Worm (Caenorhabditis elegans) whole organism, midembryonic: ENCODE measurements around the gene C16C8.26.
"Not testable (repeated sequence)": the region's sequence is repeated elsewhere in the genome, so short reads cannot be mapped to it uniquely, and the experiment has no call there.

ENCODE experiments used
- T22C8.4 ChIP-seq: fragments of 200-800 bp; sonication (Bioruptor generic); IDR thresholded peaks from 2 replicates; pipeline ENCODE4 v1.3.6; 2022; ENCODE audit warnings: missing genetic modification characterization, missing compliant biosample characterization
- cog-1 ChIP-seq: sonication (generic microtip); optimal IDR thresholded peaks from 2 replicates; lab custom pipeline; 2016; ENCODE audit warnings: missing genetic modification characterization, missing compliant biosample characterization
- flt-1 ChIP-seq: fragments of 200-800 bp; sonication (Bioruptor generic); IDR thresholded peaks from 2 replicates; pipeline ENCODE4 v1.3.6; 2022; ENCODE audit warnings: missing genetic modification characterization, missing compliant biosample characterization
- klf-2 ChIP-seq: fragments of 200-800 bp; sonication (Bioruptor generic); conservative IDR thresholded peaks from 2 replicates; pipeline ENCODE4 v1.3.6; 2022; ENCODE audit warnings: missing genetic modification reagents, missing genetic modification characterization, missing compliant biosample characterization
- med-1 ChIP-seq: sonication (generic microtip); optimal IDR thresholded peaks from 2 replicates; lab custom pipeline; 2017; ENCODE audit warnings: missing genetic modification characterization, mild to moderate bottlenecking, missing compliant biosample characterization, antibody characterized with exemption, missing genetic modification reagents; ENCODE audit not compliant: insufficient read depth
- ref-1 ChIP-seq: fragments of 200-800 bp; sonication (Bioruptor generic); conservative IDR thresholded peaks from 2 replicates; pipeline ENCODE4 v1.3.6; 2022; ENCODE audit warnings: missing genetic modification reagents, missing genetic modification characterization, missing compliant biosample characterization
- tab-1 ChIP-seq: fragments of 200-800 bp; sonication (Bioruptor generic); IDR thresholded peaks from 2 replicates; pipeline ENCODE4 v1.3.6; 2022; ENCODE audit warnings: missing genetic modification characterization, missing compliant biosample characterization
- ztf-23 ChIP-seq: fragments of 200-800 bp; sonication (Bioruptor generic); IDR thresholded peaks from 2 replicates; pipeline ENCODE4 v1.3.6; 2022; ENCODE audit warnings: missing genetic modification reagents, missing genetic modification characterization, missing compliant biosample characterization
- ztf-29 ChIP-seq: fragments of 200-800 bp; sonication (Bioruptor generic); IDR thresholded peaks from 2 replicates; pipeline ENCODE4 v1.3.6; 2022; ENCODE audit warnings: missing genetic modification reagents, missing genetic modification characterization, missing compliant biosample characterization

Gene C16C8.26

DNA sequence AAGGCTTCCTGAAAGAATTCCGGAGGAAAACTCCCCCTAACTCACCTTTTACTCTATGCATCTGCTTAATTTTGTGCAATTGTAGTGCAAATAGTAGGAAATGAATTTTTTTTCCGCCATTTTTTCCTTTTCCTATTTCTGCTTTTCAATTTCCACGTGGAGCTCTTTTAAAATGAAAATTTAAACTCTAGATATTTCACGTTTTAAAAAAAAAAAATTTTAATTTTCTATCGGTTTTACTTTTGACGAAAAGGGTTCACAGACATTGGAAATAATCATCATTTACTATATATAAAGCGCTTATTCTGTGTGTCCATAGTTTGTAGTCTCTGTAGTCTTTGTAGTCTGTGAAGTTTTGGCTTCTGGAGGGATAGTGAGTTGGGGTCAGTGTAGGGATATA, 23.5 kb upstream of the C16C8.26 start, which contains the start of gene Y49F6B.8:
Y49F6B.8 (minus strand) TSS at position 101 of the 400 bp plus-strand sequence.
- TF ChIP-seq ztf-23 (GFP tag; lab: Robert Waterston, UW) (no peak), T22C8.4 (no peak), tab-1 (GFP tag; lab: Robert Waterston, UW) (no peak), med-1 (GFP tag; lab: Kevin White, UChicago) (no peak), ref-1 (GFP tag; lab: Robert Waterston, UW) (no peak), klf-2 (GFP tag; lab: Robert Waterston, UW) (no peak), flt-1 (GFP tag; lab: Robert Waterston, UW) (no peak), cog-1 (no peak), ztf-29 (GFP tag; lab: Robert Waterston, UW) (no peak)

- TF ChIP-seq cog-1, result no peak
- no peak for TF ChIP-seq med-1 (GFP tag; lab: Kevin White, UChicago)
- TF ChIP-seq ref-1 (GFP tag; lab: Robert Waterston, UW), result no peak
- TF ChIP-seq tab-1 (GFP tag; lab: Robert Waterston, UW), result no peak
- no peak for TF ChIP-seq T22C8.4
- TF ChIP-seq ztf-29 (GFP tag; lab: Robert Waterston, UW), result no peak
- no peak for TF ChIP-seq klf-2 (GFP tag; lab: Robert Waterston, UW)
- TF ChIP-seq flt-1 (GFP tag; lab: Robert Waterston, UW), result no peak
- TF ChIP-seq ztf-23 (GFP tag; lab: Robert Waterston, UW), result no peak
These were observed 19.1 kb upstream of the C16C8.26 start, which contains the start of gene fbxb-104 for ce11 chrII:3477171-3477570. fbxb-104 (minus strand) TSS chrII:3477271.

DNA sequence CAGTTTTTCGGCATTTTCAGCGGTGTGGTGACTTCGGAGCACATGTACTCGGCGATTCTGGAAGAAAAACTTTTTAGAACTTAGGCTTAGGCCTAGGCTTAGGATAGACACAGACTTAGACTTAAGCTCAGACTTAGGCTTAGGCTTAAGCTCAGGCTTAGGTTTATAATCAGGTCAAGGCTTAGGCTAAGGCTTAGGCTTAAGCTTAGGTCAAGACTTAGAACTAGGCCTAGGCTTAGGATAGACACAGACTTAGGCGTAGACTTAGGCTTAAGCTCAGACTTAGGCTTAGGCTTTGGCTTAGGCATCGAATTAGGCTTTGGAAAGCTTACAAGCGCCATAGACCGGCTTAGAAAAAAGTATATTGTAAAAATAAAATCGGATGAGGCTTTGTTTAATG, 18.4 kb upstream of the C16C8.26 start:
- TF ChIP-seq tab-1 (GFP tag; lab: Robert Waterston, UW), result no peak
- 0 out of 2 replicates have a peak, but pooled peaks have one; percentile 13 for TF ChIP-seq ztf-29 (GFP tag; lab: Robert Waterston, UW)

DNA sequence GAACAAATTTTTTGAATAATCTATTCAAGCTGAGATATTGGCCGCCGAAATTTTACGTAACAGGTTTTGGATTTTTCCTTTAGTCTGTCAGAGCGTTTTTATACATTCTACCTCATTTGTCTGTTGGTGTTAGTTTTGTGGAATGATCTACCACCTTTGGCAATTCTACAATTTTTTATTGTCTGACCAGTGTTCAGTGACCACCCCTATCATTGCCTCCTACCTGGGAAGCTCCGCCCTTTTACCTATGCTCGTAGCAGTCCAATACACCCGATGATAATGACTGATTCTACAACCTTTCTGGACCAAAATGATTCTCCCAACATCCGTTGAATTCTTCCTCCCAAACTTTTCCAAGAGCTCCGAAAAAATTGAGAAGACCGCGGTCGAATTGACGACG, 15.6 kb upstream of the C16C8.26 start, which contains the start of gene sdz-32:
sdz-32 (plus strand) TSS at position 301 of the 400 bp plus-strand sequence.
- no peak for TF ChIP-seq flt-1 (GFP tag; lab: Robert Waterston, UW)
- no peak for TF ChIP-seq klf-2 (GFP tag; lab: Robert Waterston, UW)
- TF ChIP-seq med-1 (GFP tag; lab: Kevin White, UChicago), result no peak
- TF ChIP-seq T22C8.4, result no peak
- no peak for TF ChIP-seq ztf-23 (GFP tag; lab: Robert Waterston, UW)

DNA sequence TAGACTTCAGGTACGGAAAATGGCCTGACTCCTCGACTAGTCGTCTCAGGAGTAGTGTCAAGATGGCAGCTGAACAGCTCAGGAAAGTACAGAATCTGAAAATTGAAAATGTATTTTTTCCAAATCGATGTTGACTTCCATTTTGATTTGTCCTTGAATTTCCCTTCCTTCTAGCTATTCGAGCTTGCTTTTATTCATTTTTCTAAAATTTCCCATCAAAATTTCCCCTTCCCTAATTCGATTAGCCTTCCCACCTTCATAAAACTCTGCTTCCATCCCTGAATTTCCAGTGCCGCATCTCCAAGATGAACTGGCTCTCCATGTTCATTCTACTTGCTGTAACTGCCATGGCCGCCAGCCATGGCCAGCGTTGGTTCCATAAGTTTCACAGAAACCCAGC, 14.7 kb upstream of the C16C8.26 start, which contains the start of gene Y49F6B.6:
Y49F6B.6 (plus strand) TSS at position 301 of the 400 bp plus-strand sequence.
- TF ChIP-seq klf-2 (GFP tag; lab: Robert Waterston, UW) (no peak), ref-1 (GFP tag; lab: Robert Waterston, UW) (no peak), T22C8.4 (no peak), flt-1 (GFP tag; lab: Robert Waterston, UW) (no peak), ztf-23 (GFP tag; lab: Robert Waterston, UW) (no peak), cog-1 (no peak), med-1 (GFP tag; lab: Kevin White, UChicago) (no peak), tab-1 (GFP tag; lab: Robert Waterston, UW) (no peak), ztf-29 (GFP tag; lab: Robert Waterston, UW) (no peak)

- TF ChIP-seq tab-1 (GFP tag; lab: Robert Waterston, UW), result no peak
- no peak for TF ChIP-seq flt-1 (GFP tag; lab: Robert Waterston, UW)
- no peak for TF ChIP-seq ztf-23 (GFP tag; lab: Robert Waterston, UW)
- no peak for TF ChIP-seq med-1 (GFP tag; lab: Kevin White, UChicago)
- no peak for TF ChIP-seq cog-1
- TF ChIP-seq T22C8.4, result no peak
- TF ChIP-seq ref-1 (GFP tag; lab: Robert Waterston, UW), result no peak
- TF ChIP-seq klf-2 (GFP tag; lab: Robert Waterston, UW), result no peak
- no peak for TF ChIP-seq ztf-29 (GFP tag; lab: Robert Waterston, UW)
These were observed 14.2 kb upstream of the C16C8.26 start, which contains the start of gene Y49F6B.12 for ce11 chrII:3472316-3472715. Y49F6B.12 (minus strand) TSS chrII:3472416.

DNA sequence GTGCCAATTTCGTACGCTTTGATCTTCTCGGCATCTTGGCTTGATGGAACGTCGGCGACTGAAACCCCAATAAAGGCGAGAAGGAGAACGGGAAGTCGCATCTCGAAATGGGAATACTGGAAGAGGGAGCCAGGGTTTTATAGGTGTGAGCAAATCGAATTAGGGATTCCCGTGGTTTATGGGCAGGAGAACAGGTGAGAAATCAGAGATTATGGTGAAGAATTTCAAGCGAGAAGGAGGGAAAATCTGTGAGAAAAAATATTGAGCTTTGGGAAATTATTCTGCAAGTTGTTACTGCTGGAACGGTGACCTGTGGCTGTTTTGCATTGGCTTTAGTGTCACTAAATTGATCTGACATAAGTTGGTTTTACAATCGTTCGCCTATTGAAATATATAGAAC, 13.5 kb upstream of the C16C8.26 start, which contains the start of gene Y49F6B.13:
Y49F6B.13 (minus strand) TSS at position 101 of the 400 bp plus-strand sequence.
- TF ChIP-seq T22C8.4, result no peak
- TF ChIP-seq klf-2 (GFP tag; lab: Robert Waterston, UW), result no peak
- no peak for TF ChIP-seq ztf-23 (GFP tag; lab: Robert Waterston, UW)
- TF ChIP-seq flt-1 (GFP tag; lab: Robert Waterston, UW), result no peak
- TF ChIP-seq ref-1 (GFP tag; lab: Robert Waterston, UW), result no peak
- TF ChIP-seq cog-1, result no peak
- no peak for TF ChIP-seq tab-1 (GFP tag; lab: Robert Waterston, UW)
- TF ChIP-seq ztf-29 (GFP tag; lab: Robert Waterston, UW), result no peak
- no peak for TF ChIP-seq med-1 (GFP tag; lab: Kevin White, UChicago)

DNA sequence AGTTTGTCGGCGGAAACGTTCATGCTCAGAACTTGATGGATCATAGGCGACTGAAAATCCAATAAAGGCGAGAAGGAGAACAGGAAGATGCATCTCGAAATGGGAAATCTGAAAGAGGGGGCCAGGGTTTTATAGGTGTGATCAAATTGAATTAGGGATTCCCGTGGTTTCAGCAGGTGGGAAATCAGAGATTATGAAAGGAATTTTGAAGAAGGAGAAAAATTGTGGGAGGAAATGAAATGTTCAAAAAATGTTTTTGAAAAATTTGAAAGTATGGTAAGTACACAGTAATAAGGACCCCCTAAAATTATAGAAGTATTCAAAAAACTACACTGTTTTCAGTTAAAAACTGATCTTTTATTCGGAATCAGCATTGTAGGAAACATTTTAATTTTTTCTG, 12.4 kb upstream of the C16C8.26 start, which contains the start of gene Y49F6B.20:
Y49F6B.20 (minus strand) TSS at position 101 of the 400 bp plus-strand sequence.
- TF ChIP-seq ztf-23 (GFP tag; lab: Robert Waterston, UW), result no peak
- no peak for TF ChIP-seq T22C8.4
- TF ChIP-seq ref-1 (GFP tag; lab: Robert Waterston, UW), result no peak
- TF ChIP-seq tab-1 (GFP tag; lab: Robert Waterston, UW), result no peak
- TF ChIP-seq ztf-29 (GFP tag; lab: Robert Waterston, UW), result no peak
- TF ChIP-seq flt-1 (GFP tag; lab: Robert Waterston, UW), result no peak
- no peak for TF ChIP-seq med-1 (GFP tag; lab: Kevin White, UChicago)
- TF ChIP-seq klf-2 (GFP tag; lab: Robert Waterston, UW), result no peak
- no peak for TF ChIP-seq cog-1

DNA sequence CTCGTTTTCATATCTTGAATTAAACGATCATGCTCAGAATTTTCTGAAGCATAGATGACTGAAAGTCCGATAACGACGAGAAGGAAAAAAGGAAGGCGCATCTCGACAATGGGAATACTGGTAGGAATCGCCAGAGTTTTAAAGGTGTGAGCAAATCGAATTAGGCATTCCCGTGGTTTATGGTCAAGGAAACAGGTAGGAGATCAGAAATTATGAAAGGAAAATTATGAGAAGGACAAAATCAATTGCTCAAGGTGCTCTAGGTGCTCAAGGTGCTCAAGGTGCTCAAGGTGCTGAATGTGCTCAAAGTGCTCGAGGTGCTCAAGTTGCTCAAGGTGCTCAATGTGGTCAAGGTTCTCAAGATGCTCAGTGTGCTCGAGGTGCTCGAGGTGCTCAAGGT, 6.5 kb upstream of the C16C8.26 start, which contains the start of gene C16C8.10:
C16C8.10 (minus strand) TSS at position 101 of the 400 bp plus-strand sequence.
- not testable (repeated sequence) for TF ChIP-seq T22C8.4; tab-1 (GFP tag; lab: Robert Waterston, UW); ztf-23 (GFP tag; lab: Robert Waterston, UW)
